Fruit fly (Drosophila melanogaster) whole organism, embryonic: ENCODE measurements around the gene CG5828.

Source experiments
- Adf1 ChIP-seq: fragments of 200-800 bp; sonication (Bioruptor generic); IDR thresholded peaks from 2 replicates; pipeline ENCODE4 v1.3.6; 2022; ENCODE audit warnings: missing biosample characterization, missing genetic modification characterization
- Bdp1 ChIP-seq: fragments of 200-800 bp; sonication (Bioruptor generic); optimal IDR thresholded peaks from 3 replicates; lab custom pipeline; 2016; ENCODE audit warnings: missing biosample characterization, missing genetic modification characterization
- CG10274 ChIP-seq: fragments of 200-800 bp; sonication (Bioruptor generic); optimal IDR thresholded peaks from 3 replicates; lab custom pipeline; 2017; ENCODE audit warnings: missing biosample characterization, mild to moderate bottlenecking, missing genetic modification characterization
- CG11723 ChIP-seq: fragments of 200-800 bp; sonication (Bioruptor generic); optimal IDR thresholded peaks from 2 replicates; lab custom pipeline; 2017; ENCODE audit warnings: missing biosample characterization, mild to moderate bottlenecking, missing genetic modification characterization
- CG13424 ChIP-seq: fragments of 200-800 bp; sonication (Bioruptor generic); optimal IDR thresholded peaks from 2 replicates; lab custom pipeline; 2019; ENCODE audit warnings: missing biosample characterization, mild to moderate bottlenecking, missing genetic modification characterization, moderate library complexity
- CG13894 ChIP-seq: fragments of 200-800 bp; sonication (Bioruptor generic); optimal IDR thresholded peaks from 3 replicates; lab custom pipeline; 2018; ENCODE audit warnings: missing biosample characterization, mild to moderate bottlenecking, missing genetic modification characterization, moderate library complexity
- CG14014 ChIP-seq: fragments of 200-800 bp; sonication (Bioruptor generic); IDR thresholded peaks from 2 replicates; pipeline ENCODE4 v1.3.6; 2022; ENCODE audit warnings: missing biosample characterization, missing genetic modification characterization
- CG15011 ChIP-seq: fragments of 200-800 bp; sonication (Bioruptor generic); optimal IDR thresholded peaks from 3 replicates; lab custom pipeline; 2018; ENCODE audit warnings: missing biosample characterization, mild to moderate bottlenecking, missing genetic modification characterization
- CG1529 ChIP-seq: fragments of 200-800 bp; sonication (Bioruptor generic); optimal IDR thresholded peaks from 3 replicates; lab custom pipeline; 2018; ENCODE audit warnings: missing biosample characterization, missing genetic modification characterization
- CG17612 ChIP-seq: fragments of 200-800 bp; sonication (Bioruptor generic); IDR thresholded peaks from 2 replicates; pipeline ENCODE4 v1.3.6; 2022; ENCODE audit warnings: missing biosample characterization, missing genetic modification characterization
- CG18764 ChIP-seq: fragments of 200-800 bp; sonication (Bioruptor generic); optimal IDR thresholded peaks from 3 replicates; lab custom pipeline; 2016; ENCODE audit warnings: missing biosample characterization, missing genetic modification characterization
- CG30403 ChIP-seq: fragments of 200-800 bp; sonication (Bioruptor generic); optimal IDR thresholded peaks from 3 replicates; lab custom pipeline; 2016; ENCODE audit warnings: missing biosample characterization, missing genetic modification characterization
- CG33213 ChIP-seq: fragments of 200-800 bp; sonication (Bioruptor generic); optimal IDR thresholded peaks from 3 replicates; lab custom pipeline; 2016; ENCODE audit warnings: missing biosample characterization, missing genetic modification characterization
- CG3407 ChIP-seq: fragments of 200-800 bp; sonication (Bioruptor generic); optimal IDR thresholded peaks from 2 replicates; lab custom pipeline; 2018; ENCODE audit warnings: missing biosample characterization, mild to moderate bottlenecking, missing genetic modification characterization
- CG6272 ChIP-seq: fragments of 200-800 bp; sonication (Bioruptor generic); IDR thresholded peaks from 2 replicates; pipeline ENCODE4 v1.3.6; 2022; ENCODE audit warnings: missing biosample characterization, missing genetic modification characterization
- CG7271 ChIP-seq: fragments of 200-800 bp; sonication (Bioruptor generic); optimal IDR thresholded peaks from 2 replicates; lab custom pipeline; 2018; ENCODE audit warnings: missing biosample characterization, mild to moderate bottlenecking, missing genetic modification characterization, moderate library complexity
- CG7556 ChIP-seq: fragments of 200-800 bp; sonication (Bioruptor generic); optimal IDR thresholded peaks from 2 replicates; lab custom pipeline; 2017; ENCODE audit warnings: missing biosample characterization, mild to moderate bottlenecking, missing genetic modification characterization
- CG7987 ChIP-seq: fragments of 200-800 bp; sonication (Bioruptor generic); optimal IDR thresholded peaks from 2 replicates; lab custom pipeline; 2018; ENCODE audit warnings: missing biosample characterization, mild to moderate bottlenecking, missing genetic modification characterization, moderate library complexity
- D ChIP-seq, 2 experiments: fragments of 200-800 bp in 1 of 2; fragments of >200 bp in 1 of 2; sonication (Bioruptor generic) in 1 of 2; optimal IDR thresholded peaks; 2 replicates in 1 of 2; 3 replicates in 1 of 2; lab custom pipeline; 2017; ENCODE audit warnings: mild to moderate bottlenecking in 1 of 2, missing biosample characterization in 1 of 2, missing genetic modification characterization in 1 of 2, missing genetic modification reagents in 1 of 2
- Dad ChIP-seq: fragments of 200-800 bp; sonication (Bioruptor generic); optimal IDR thresholded peaks from 3 replicates; lab custom pipeline; 2016; ENCODE audit warnings: missing biosample characterization, missing genetic modification characterization
- Dip3 ChIP-seq: fragments of 200-800 bp; sonication (Bioruptor generic); optimal IDR thresholded peaks from 3 replicates; lab custom pipeline; 2016; ENCODE audit warnings: missing biosample characterization, missing genetic modification characterization
- Dref ChIP-seq: fragments of 200-800 bp; sonication (Bioruptor generic); IDR thresholded peaks from 2 replicates; pipeline ENCODE4 v1.3.6; 2022; ENCODE audit warnings: missing biosample characterization, missing genetic modification characterization
- E2f1 ChIP-seq: fragments of 200-800 bp; sonication (Bioruptor generic); IDR thresholded peaks from 2 replicates; pipeline ENCODE4 v1.3.6; 2022; ENCODE audit warnings: missing biosample characterization, missing genetic modification characterization
- Fer3 ChIP-seq: fragments of 200-800 bp; sonication (Bioruptor generic); optimal IDR thresholded peaks from 2 replicates; lab custom pipeline; 2018; ENCODE audit warnings: missing biosample characterization, mild to moderate bottlenecking, missing genetic modification characterization, moderate library complexity
- Hmx ChIP-seq: fragments of 200-800 bp; sonication (Bioruptor generic); optimal IDR thresholded peaks from 2 replicates; lab custom pipeline; 2016; ENCODE audit warnings: missing biosample characterization, missing genetic modification characterization
- Hsf ChIP-seq: fragments of 200-800 bp; sonication (Bioruptor generic); optimal IDR thresholded peaks from 3 replicates; lab custom pipeline; 2016; ENCODE audit warnings: missing biosample characterization, missing genetic modification characterization
- MBD-R2 ChIP-seq: fragments of 200-800 bp; sonication (Bioruptor generic); IDR thresholded peaks from 2 replicates; pipeline ENCODE4 v1.3.6; 2022; ENCODE audit warnings: missing biosample characterization, missing genetic modification characterization
- MESR4 ChIP-seq: fragments of 200-800 bp; sonication (Bioruptor generic); optimal IDR thresholded peaks from 2 replicates; lab custom pipeline; 2018; ENCODE audit warnings: missing biosample characterization, mild to moderate bottlenecking, missing genetic modification characterization, moderate library complexity
- NfI ChIP-seq: fragments of 200-800 bp; sonication (Bioruptor generic); optimal IDR thresholded peaks from 3 replicates; lab custom pipeline; 2018; ENCODE audit warnings: missing biosample characterization, mild to moderate bottlenecking, missing genetic modification characterization, moderate library complexity
- Optix ChIP-seq: fragments of 200-800 bp; sonication (Bioruptor generic); IDR thresholded peaks from 3 replicates; pipeline ENCODE4 v1.3.6; 2022; ENCODE audit warnings: missing biosample characterization, missing genetic modification characterization
- Pdp1 ChIP-seq, 2 experiments: fragments of 200-800 bp; sonication (Bioruptor generic); optimal IDR thresholded peaks; 3 replicates each; lab custom pipeline; 2016; ENCODE audit warnings: missing biosample characterization in 2 of 2, missing genetic modification characterization in 2 of 2, mild to moderate bottlenecking in 1 of 2, moderate library complexity in 1 of 2
- Sin3A ChIP-seq: fragments of >200 bp; optimal IDR thresholded peaks from 2 replicates; lab custom pipeline; 2018
- Sry-δ ChIP-seq: fragments of 200-800 bp; sonication (Bioruptor generic); optimal IDR thresholded peaks from 2 replicates; lab custom pipeline; 2016; ENCODE audit warnings: missing biosample characterization, missing genetic modification characterization
- bab2 ChIP-seq: fragments of 200-800 bp; sonication (Bioruptor generic); optimal IDR thresholded peaks from 2 replicates; lab custom pipeline; 2016; ENCODE audit warnings: missing biosample characterization, missing genetic modification characterization
- bbx ChIP-seq: fragments of 200-800 bp; sonication (Bioruptor generic); IDR thresholded peaks from 2 replicates; pipeline ENCODE4 v1.3.6; 2022; ENCODE audit warnings: missing biosample characterization, missing genetic modification characterization; ENCODE audit not compliant: partially characterized antibody
- cg ChIP-seq: fragments of 200-800 bp; sonication (Bioruptor generic); optimal IDR thresholded peaks from 3 replicates; lab custom pipeline; 2019; ENCODE audit warnings: missing biosample characterization, mild to moderate bottlenecking, missing genetic modification characterization, moderate library complexity
- corto ChIP-seq: fragments of 200-800 bp; sonication (Bioruptor generic); optimal IDR thresholded peaks from 2 replicates; lab custom pipeline; 2016; ENCODE audit warnings: missing biosample characterization, mild to moderate bottlenecking, missing genetic modification characterization, moderate library complexity
- crol ChIP-seq: fragments of 200-800 bp; sonication (Bioruptor generic); IDR thresholded peaks from 2 replicates; pipeline ENCODE4 v1.3.6; 2022; ENCODE audit warnings: missing biosample characterization, missing genetic modification characterization
- crp ChIP-seq, 2 experiments: fragments of 200-800 bp; sonication (Bioruptor generic); optimal IDR thresholded peaks; 2 replicates in 1 of 2; 3 replicates in 1 of 2; lab custom pipeline; 2017; ENCODE audit warnings: missing biosample characterization in 2 of 2, missing genetic modification characterization in 2 of 2, mild to moderate bottlenecking in 1 of 2, moderate library complexity in 1 of 2
- dati ChIP-seq: fragments of 200-800 bp; sonication (Bioruptor generic); IDR thresholded peaks from 2 replicates; pipeline ENCODE4 v1.3.6; 2022; ENCODE audit warnings: missing biosample characterization, missing genetic modification characterization
- dysf ChIP-seq: fragments of 200-800 bp; sonication (Bioruptor generic); IDR thresholded peaks from 3 replicates; pipeline ENCODE4 v1.3.6; 2022; ENCODE audit warnings: missing biosample characterization, missing genetic modification characterization
- fd64A ChIP-seq: fragments of 200-800 bp; sonication (Bioruptor generic); optimal IDR thresholded peaks from 3 replicates; lab custom pipeline; 2018; ENCODE audit warnings: missing biosample characterization, mild to moderate bottlenecking, missing genetic modification characterization
- ham ChIP-seq: fragments of 200-800 bp; sonication (Bioruptor generic); IDR thresholded peaks from 2 replicates; pipeline ENCODE4 v1.3.6; 2022; ENCODE audit warnings: missing biosample characterization, missing genetic modification characterization
- kni ChIP-seq: fragments of 200-800 bp; sonication (Bioruptor generic); optimal IDR thresholded peaks from 3 replicates; lab custom pipeline; 2017; ENCODE audit warnings: mild to moderate bottlenecking, missing biosample characterization, missing genetic modification reagents, missing genetic modification characterization
- lbe ChIP-seq: fragments of 200-800 bp; sonication (Bioruptor generic); optimal IDR thresholded peaks from 2 replicates; lab custom pipeline; 2016; ENCODE audit warnings: missing biosample characterization, mild to moderate bottlenecking, missing genetic modification characterization
- mirr ChIP-seq: fragments of 200-800 bp; sonication (Bioruptor generic); optimal IDR thresholded peaks from 3 replicates; lab custom pipeline; 2018; ENCODE audit warnings: missing biosample characterization, mild to moderate bottlenecking, missing genetic modification characterization
- pzg ChIP-seq: fragments of 200-800 bp; sonication (Bioruptor generic); optimal IDR thresholded peaks from 3 replicates; lab custom pipeline; 2018; ENCODE audit warnings: missing biosample characterization, mild to moderate bottlenecking, missing genetic modification characterization, moderate library complexity
- seq ChIP-seq: fragments of 200-800 bp; sonication (Bioruptor generic); IDR thresholded peaks from 2 replicates; pipeline ENCODE4 v1.3.6; 2022; ENCODE audit warnings: missing biosample characterization, missing genetic modification characterization
- stc ChIP-seq: fragments of 200-800 bp; sonication (Bioruptor generic); IDR thresholded peaks from 2 replicates; pipeline ENCODE4 v1.3.6; 2022; ENCODE audit warnings: missing biosample characterization, missing genetic modification characterization
- toy ChIP-seq: fragments of 200-800 bp; sonication (Bioruptor generic); IDR thresholded peaks from 2 replicates; pipeline ENCODE4 v1.3.6; 2022; ENCODE audit warnings: missing biosample characterization, missing genetic modification characterization
- tup ChIP-seq: fragments of 200-800 bp; sonication (Bioruptor generic); optimal IDR thresholded peaks from 2 replicates; lab custom pipeline; 2016; ENCODE audit warnings: missing biosample characterization, mild to moderate bottlenecking, missing genetic modification characterization, moderate library complexity
- zen2 ChIP-seq: fragments of 200-800 bp; sonication (Bioruptor generic); IDR thresholded peaks from 3 replicates; pipeline ENCODE4 v1.3.6; 2022; ENCODE audit warnings: missing biosample characterization, missing genetic modification characterization; ENCODE audit not compliant: partially characterized antibody

Gene CG5828

dm6 chr2L:5063936-5064335, 29.8 kb upstream of the CG5828 start (continued):
- TF ChIP-seq kni (GFP tag; lab: Kevin White, UChicago) (peak; percentile 37), CG15011 (GFP tag; lab: Kevin White, UChicago) (no peak), CG17612 (GFP tag; lab: Robert Waterston, UW) (no peak), lbe (GFP tag; lab: Kevin White, UChicago) (no peak), Sin3A (lab: Kevin White, UChicago) (no peak), Bdp1 (GFP tag; lab: Kevin White, UChicago) (no peak), CG3407 (GFP tag; lab: Kevin White, UChicago) (no peak), bab2 (GFP tag; lab: Kevin White, UChicago) (no peak), CG7271 (no peak), seq (GFP tag; lab: Robert Waterston, UW) (peak; percentile 43; the same call in 1 of the 2 replicates), Pdp1 (GFP tag; optimal IDR thresholded peaks at IDR 0.05; lab: Kevin White, UChicago) (no peak), Optix (GFP tag; lab: Robert Waterston, UW) (no peak), Dad (no peak), stc (no peak), Fer3 (tag; lab: Kevin White, UChicago) (no peak), CG7556 (GFP tag; lab: Kevin White, UChicago) (no peak), crol (GFP tag; lab: Robert Waterston, UW) (peak; percentile 88), fd64A (GFP tag; lab: Kevin White, UChicago) (no peak), dysf (GFP tag; lab: Robert Waterston, UW) (no peak), Hsf (GFP tag; lab: Kevin White, UChicago) (no peak), CG10274 (GFP tag; lab: Kevin White, UChicago) (no peak), CG6272 (GFP tag; lab: Robert Waterston, UW) (no peak), MBD-R2 (peak; percentile 9; the same call in 1 of the 2 replicates), D (optimal IDR thresholded peaks at IDR 0.05; lab: Kevin White, UChicago) (no peak), D (GFP tag; optimal IDR thresholded peaks at IDR 0.05; lab: Kevin White, UChicago) (no peak), CG13894 (tag; lab: Kevin White, UChicago) (peak; percentile 34), CG7987 (no peak), cg (GFP tag; lab: Kevin White, UChicago) (no peak), CG30403 (GFP tag; lab: Kevin White, UChicago) (no peak), Adf1 (GFP tag; lab: Robert Waterston, UW) (no peak), CG11723 (GFP tag; lab: Kevin White, UChicago) (no peak), Hmx (no peak), CG1529 (GFP tag; lab: Kevin White, UChicago) (no peak), CG13424 (tag; lab: Kevin White, UChicago) (no peak), CG18764 (GFP tag; lab: Kevin White, UChicago) (no peak), Dref (GFP tag; lab: Robert Waterston, UW) (no peak), tup (GFP tag; lab: Kevin White, UChicago) (no peak), crp (GFP tag; optimal IDR thresholded peaks at IDR 0.05; lab: Kevin White, UChicago) (peak in 1 of 2 experiments; percentile 78), bbx (GFP tag; lab: Robert Waterston, UW) (no peak), CG14014 (GFP tag; lab: Robert Waterston, UW) (no peak), E2f1 (no peak), MESR4 (GFP tag; lab: Kevin White, UChicago) (no peak), zen2 (GFP tag; lab: Robert Waterston, UW) (no peak), corto (GFP tag; lab: Kevin White, UChicago) (no peak), dati (GFP tag; lab: Robert Waterston, UW) (no peak), mirr (GFP tag; lab: Kevin White, UChicago) (peak; percentile 44), Dip3 (GFP tag; lab: Kevin White, UChicago) (no peak), NfI (no peak), Sry-δ (no peak), toy (GFP tag; lab: Robert Waterston, UW) (no peak), CG33213 (GFP tag; lab: Kevin White, UChicago) (no peak), pzg (GFP tag; lab: Kevin White, UChicago) (peak; percentile 14), ham (GFP tag; lab: Robert Waterston, UW) (no peak)
